Worm (Caenorhabditis elegans) whole organism, early embryonic: ENCODE measurements around the gene C28H8.8.

Experiments
- ama-1 ChIP-seq: fragments of 150-350 bp; optimal IDR thresholded peaks from 2 replicates; lab custom pipeline; 2014
- hmg-4 ChIP-seq: fragments of 200-800 bp; sonication (Bioruptor generic); optimal IDR thresholded peaks from 2 replicates; lab custom pipeline; 2018; ENCODE audit warnings: mild to moderate bottlenecking, missing genetic modification characterization, missing compliant biosample characterization
- sea-1 ChIP-seq: fragments of 200-800 bp; sonication (Bioruptor generic); conservative IDR thresholded peaks from 2 replicates; pipeline ENCODE4 v1.3.6; 2022; ENCODE audit warnings: missing genetic modification characterization, missing compliant biosample characterization

- TF ChIP-seq hmg-4 (GFP tag; lab: Kevin White, UChicago) (no peak), sea-1 (GFP tag; lab: Robert Waterston, UW) (no peak), ama-1 (no peak)
These were observed 12.1 kb upstream of the C28H8.8 start for ce11 chrIII:5900709-5901108.
